Worm (Caenorhabditis elegans) whole organism, late embryonic: ENCODE measurements around the gene lgc-24.

Source experiments
- C08G9.2 ChIP-seq: sonication (generic microtip); optimal IDR thresholded peaks from 2 replicates; lab custom pipeline; 2016; ENCODE audit warnings: mild to moderate bottlenecking, missing genetic modification characterization, moderate library complexity, missing compliant biosample characterization
- F13H6.1 ChIP-seq: sonication (generic microtip); optimal IDR thresholded peaks from 2 replicates; lab custom pipeline; 2016; ENCODE audit warnings: missing genetic modification characterization, missing compliant biosample characterization
- K02D7.2 ChIP-seq: sonication (generic microtip); optimal IDR thresholded peaks from 2 replicates; lab custom pipeline; 2017; ENCODE audit warnings: mild to moderate bottlenecking, missing genetic modification characterization, missing compliant biosample characterization
- ceh-24 ChIP-seq: sonication (generic microtip); optimal IDR thresholded peaks from 2 replicates; lab custom pipeline; 2016; ENCODE audit warnings: mild to moderate bottlenecking, missing genetic modification characterization, missing compliant biosample characterization
- ceh-30 ChIP-seq: fragments of 150-350 bp; optimal IDR thresholded peaks from 2 replicates; lab custom pipeline; 2014; ENCODE audit warnings: missing biosample characterization, missing genetic modification characterization
- ceh-45 ChIP-seq: fragments of 200-800 bp; sonication (Bioruptor generic); IDR thresholded peaks from 2 replicates; pipeline ENCODE4 v1.3.6; 2022; ENCODE audit warnings: missing genetic modification reagents, missing genetic modification characterization, missing compliant biosample characterization
- ceh-48 ChIP-seq: sonication (generic microtip); optimal IDR thresholded peaks from 2 replicates; lab custom pipeline; 2016; ENCODE audit warnings: missing genetic modification characterization, inconsistent platforms, missing compliant biosample characterization
- ceh-6 ChIP-seq: fragments of 200-800 bp; sonication (Bioruptor generic); optimal IDR thresholded peaks from 2 replicates; lab custom pipeline; 2018; ENCODE audit warnings: mild to moderate bottlenecking, missing genetic modification characterization, missing compliant biosample characterization
- ceh-9 ChIP-seq: sonication (generic microtip); optimal IDR thresholded peaks from 2 replicates; lab custom pipeline; 2016; ENCODE audit warnings: mild to moderate bottlenecking, missing genetic modification characterization, inconsistent platforms, missing compliant biosample characterization
- dmd-4 ChIP-seq: sonication (generic microtip); optimal IDR thresholded peaks from 2 replicates; lab custom pipeline; 2016; ENCODE audit warnings: borderline replicate concordance, missing genetic modification characterization, missing compliant biosample characterization
- dve-1 ChIP-seq: sonication (generic microtip); optimal IDR thresholded peaks from 2 replicates; lab custom pipeline; 2017; ENCODE audit warnings: antibody characterized with exemption, mild to moderate bottlenecking, missing genetic modification characterization, missing compliant biosample characterization
- elt-2 ChIP-seq: sonication (generic microtip); optimal IDR thresholded peaks from 2 replicates; lab custom pipeline; 2016; ENCODE audit warnings: missing genetic modification reagents, missing genetic modification characterization, missing compliant biosample characterization
- elt-4 ChIP-seq: sonication (generic microtip); optimal IDR thresholded peaks from 2 replicates; lab custom pipeline; 2016; ENCODE audit warnings: missing genetic modification characterization, missing compliant biosample characterization
- eyg-1 ChIP-seq: sonication (generic microtip); optimal IDR thresholded peaks from 2 replicates; lab custom pipeline; 2016; ENCODE audit warnings: missing genotype, missing genetic modification characterization, missing compliant biosample characterization
- fkh-10 ChIP-seq: fragments of 150-350 bp; optimal IDR thresholded peaks from 2 replicates; lab custom pipeline; 2014; ENCODE audit warnings: missing biosample characterization, missing genetic modification reagents, missing genetic modification characterization
- fkh-6 ChIP-seq: sonication (generic microtip); optimal IDR thresholded peaks from 2 replicates; lab custom pipeline; 2016; ENCODE audit warnings: missing genetic modification characterization, missing compliant biosample characterization
- gmeb-2 ChIP-seq: sonication (generic microtip); optimal IDR thresholded peaks from 2 replicates; lab custom pipeline; 2016; ENCODE audit warnings: missing genetic modification characterization, inconsistent platforms, missing compliant biosample characterization
- hlh-13 ChIP-seq: fragments of 200-800 bp; sonication (Bioruptor generic); optimal IDR thresholded peaks from 2 replicates; lab custom pipeline; 2018; ENCODE audit warnings: mild to moderate bottlenecking, missing genetic modification characterization, missing compliant biosample characterization
- hlh-6 ChIP-seq: sonication (generic microtip); optimal IDR thresholded peaks from 2 replicates; lab custom pipeline; 2016; ENCODE audit warnings: missing genotype, missing genetic modification characterization, missing compliant biosample characterization
- lin-11 ChIP-seq: fragments of 200-800 bp; sonication (Bioruptor generic); optimal IDR thresholded peaks from 2 replicates; lab custom pipeline; 2018; ENCODE audit warnings: mild to moderate bottlenecking, missing genetic modification characterization, missing compliant biosample characterization
- nfya-1 ChIP-seq: sonication (generic microtip); optimal IDR thresholded peaks from 2 replicates; lab custom pipeline; 2017; ENCODE audit warnings: missing genetic modification characterization, mild to moderate bottlenecking, missing compliant biosample characterization, antibody characterized with exemption, moderate library complexity
- npax-4 ChIP-seq: sonication (generic microtip); optimal IDR thresholded peaks from 2 replicates; lab custom pipeline; 2016; ENCODE audit warnings: missing genetic modification characterization, missing compliant biosample characterization
- pat-9 ChIP-seq: fragments of 200-800 bp; sonication (Bioruptor generic); optimal IDR thresholded peaks from 2 replicates; lab custom pipeline; 2018; ENCODE audit warnings: mild to moderate bottlenecking, missing genetic modification characterization, moderate library complexity, missing compliant biosample characterization
- pros-1 ChIP-seq: fragments of 150-350 bp; optimal IDR thresholded peaks from 2 replicates; lab custom pipeline; 2014; ENCODE audit warnings: missing biosample characterization, missing genetic modification reagents, missing genetic modification characterization
- sdc-2 ChIP-seq: sonication (generic microtip); optimal IDR thresholded peaks from 2 replicates; lab custom pipeline; 2016; ENCODE audit warnings: missing genotype, missing genetic modification characterization, missing compliant biosample characterization
- sox-4 ChIP-seq: sonication (generic microtip); optimal IDR thresholded peaks from 2 replicates; lab custom pipeline; 2017; ENCODE audit warnings: mild to moderate bottlenecking, missing genetic modification characterization, inconsistent platforms, missing compliant biosample characterization
- ttx-3 ChIP-seq: sonication (generic microtip); optimal IDR thresholded peaks from 2 replicates; lab custom pipeline; 2016; ENCODE audit warnings: missing genetic modification reagents, missing genetic modification characterization, missing compliant biosample characterization
- unc-42 ChIP-seq: sonication (generic microtip); optimal IDR thresholded peaks from 2 replicates; lab custom pipeline; 2016; ENCODE audit warnings: missing genotype, missing genetic modification characterization, missing compliant biosample characterization
- unc-55 ChIP-seq: sonication (generic microtip); optimal IDR thresholded peaks from 2 replicates; lab custom pipeline; 2017; ENCODE audit warnings: missing biosample characterization, missing genetic modification reagents, missing genetic modification characterization
- zip-5 ChIP-seq: sonication (generic microtip); optimal IDR thresholded peaks from 2 replicates; lab custom pipeline; 2016; ENCODE audit warnings: missing genetic modification characterization, missing compliant biosample characterization
- ztf-16 ChIP-seq: sonication (generic microtip); optimal IDR thresholded peaks from 2 replicates; lab custom pipeline; 2017; ENCODE audit warnings: missing genetic modification characterization, missing compliant biosample characterization

lgc-24 gene

ce11 chrX:12036114-12036513 is 32.2 kb upstream of the lgc-24 start:
- peak; percentile 81 for TF ChIP-seq unc-42
- TF ChIP-seq elt-2, result no peak

- peak; percentile 67 for TF ChIP-seq unc-42
- no peak for TF ChIP-seq ttx-3
Observed at ce11 chrX:12037978-12038377, 30.4 kb upstream of the lgc-24 start.

ce11 chrX:12038728-12039127 is 29.6 kb upstream of the lgc-24 start:
- TF ChIP-seq unc-55 (peak; percentile 4), lin-11 (no peak), eyg-1 (no peak), K02D7.2 (tag; lab: Kevin White, UChicago) (no peak), ceh-6 (GFP tag; lab: Kevin White, UChicago) (no peak)

- TF ChIP-seq ceh-45, result no peak
- TF ChIP-seq unc-42, result no peak
- TF ChIP-seq zip-5 (tag; lab: Kevin White, UChicago), result no peak
- no peak for TF ChIP-seq ceh-24 (tag; lab: Kevin White, UChicago)
- TF ChIP-seq hlh-6 (tag; lab: Kevin White, UChicago), result no peak
- TF ChIP-seq fkh-10 (GFP tag; lab: Kevin White, UChicago), result no peak
- no peak for TF ChIP-seq dmd-4 (tag; lab: Kevin White, UChicago)
- no peak for TF ChIP-seq npax-4 (tag; lab: Kevin White, UChicago)
- TF ChIP-seq pat-9 (tag; lab: Kevin White, UChicago), result no peak
- TF ChIP-seq ceh-30 (tag; lab: Kevin White, UChicago), result no peak
- TF ChIP-seq ceh-9, result no peak
- TF ChIP-seq dve-1, result no peak
- no peak for TF ChIP-seq K02D7.2 (tag; lab: Kevin White, UChicago)
- TF ChIP-seq F13H6.1 (tag; lab: Kevin White, UChicago), result no peak
- no peak for TF ChIP-seq nfya-1 (tag; lab: Kevin White, UChicago)
- no peak for TF ChIP-seq elt-4 (tag; lab: Kevin White, UChicago)
- no peak for TF ChIP-seq fkh-6 (tag; lab: Kevin White, UChicago)
- no peak for TF ChIP-seq ceh-48 (tag; lab: Kevin White, UChicago)
- no peak for TF ChIP-seq ztf-16
- no peak for TF ChIP-seq elt-2
- TF ChIP-seq, all 69 proteins: peak for 0
Observed at ce11 chrX:12056973-12057372, 11.4 kb upstream of the lgc-24 start, which contains the start of gene B0198.3. Gene B0198.3 (minus strand): TSS chrX:12057073.

- TF ChIP-seq hlh-6 (tag; lab: Kevin White, UChicago) (no peak), ceh-30 (tag; lab: Kevin White, UChicago) (no peak)
Observed at ce11 chrX:12064908-12065307, 3.4 kb upstream of the lgc-24 start, which contains the start of gene lgc-23. Gene lgc-23 (plus strand): TSS chrX:12065208.

- TF ChIP-seq gmeb-2 (tag; lab: Kevin White, UChicago) (no peak), C08G9.2 (no peak), sox-4 (no peak), sdc-2 (tag; lab: Kevin White, UChicago) (no peak), hlh-13 (GFP tag; lab: Kevin White, UChicago) (no peak), pros-1 (tag; lab: Kevin White, UChicago) (no peak), ceh-6 (GFP tag; lab: Kevin White, UChicago) (no peak), dmd-4 (tag; lab: Kevin White, UChicago) (no peak), ceh-9 (no peak)
- TF ChIP-seq, all 69 proteins: peak for 0
Observed at ce11 chrX:12073764-12074163, 5.4 kb downstream of the lgc-24 start, which contains the start of gene tmem-145. Gene tmem-145 (minus strand): TSS chrX:12073864.
